Worm (Caenorhabditis elegans): ENCODE results near the gene C10A4.2.

DNA sequence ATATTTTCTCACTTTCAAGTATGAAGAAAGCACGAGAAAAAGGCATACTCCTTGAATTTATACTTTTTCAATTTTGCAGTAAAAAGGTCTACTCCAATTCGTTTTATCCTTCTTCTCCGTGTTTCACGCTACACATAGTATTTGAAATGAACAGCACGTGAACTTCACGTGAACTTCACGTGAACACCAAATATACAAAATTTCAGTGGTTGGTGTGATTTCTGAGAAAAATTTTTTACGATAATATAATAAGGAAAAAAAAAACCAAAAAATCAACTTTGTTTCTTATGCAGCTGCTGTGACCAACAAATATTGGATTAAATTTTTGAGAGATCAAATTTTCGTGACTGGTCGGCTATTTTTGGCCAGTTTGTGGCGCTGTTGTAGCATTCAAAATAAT, 36.5 kb downstream of the C10A4.2 start:
- TF ChIP-seq ztf-29 (GFP tag; IDR thresholded peaks at IDR 0.05): no peak
- no peak for TF ChIP-seq ref-1 (GFP tag; conservative IDR thresholded peaks at IDR 0.05)
- no peak for TF ChIP-seq ztf-23 (GFP tag; IDR thresholded peaks at IDR 0.05)
